Fruit fly (Drosophila melanogaster): ENCODE results near the gene Gr22d.

Gr22d gene

dm6 chr2L:1823231-1823630 lies 33.1 kb upstream of the Gr22d start, which contains the start of gene CG31933:
Gene CG31933, minus strand, starts transcription at chr2L:1823331.
- TF ChIP-seq Ets98B (GFP tag; IDR thresholded peaks at IDR 0.05) (no peak), CG12605 (GFP tag; IDR thresholded peaks at IDR 0.05) (no peak), CG8159 (tag; optimal IDR thresholded peaks at IDR 0.05) (no peak), Pif1B (GFP tag; optimal IDR thresholded peaks at IDR 0.05) (no peak), Snoo (tag; optimal IDR thresholded peaks at IDR 0.05) (no peak), EcR (GFP tag; optimal IDR thresholded peaks at IDR 0.05) (no peak), CG8301 (tag; optimal IDR thresholded peaks at IDR 0.05) (no peak), CG15710 (tag; optimal IDR thresholded peaks at IDR 0.05) (no peak), CG34367 (tag; optimal IDR thresholded peaks at IDR 0.05) (no peak), fd96Ca (GFP tag; IDR thresholded peaks at IDR 0.05) (no peak), CG17806 (tag; optimal IDR thresholded peaks at IDR 0.05) (no peak), CG10348 (GFP tag; IDR thresholded peaks at IDR 0.05) (no peak), CG9948 (tag; optimal IDR thresholded peaks at IDR 0.05) (no peak), CG32121 (GFP tag; IDR thresholded peaks at IDR 0.05) (no peak), rn (GFP tag; IDR thresholded peaks at IDR 0.05) (no peak), Pif1A (GFP tag; optimal IDR thresholded peaks at IDR 0.05) (no peak), gl (tag; optimal IDR thresholded peaks at IDR 0.05) (no peak), CG13204 (GFP tag; optimal IDR thresholded peaks at IDR 0.05) (no peak), CG4496 (GFP tag; IDR thresholded peaks at IDR 0.05) (no peak)

DNA sequence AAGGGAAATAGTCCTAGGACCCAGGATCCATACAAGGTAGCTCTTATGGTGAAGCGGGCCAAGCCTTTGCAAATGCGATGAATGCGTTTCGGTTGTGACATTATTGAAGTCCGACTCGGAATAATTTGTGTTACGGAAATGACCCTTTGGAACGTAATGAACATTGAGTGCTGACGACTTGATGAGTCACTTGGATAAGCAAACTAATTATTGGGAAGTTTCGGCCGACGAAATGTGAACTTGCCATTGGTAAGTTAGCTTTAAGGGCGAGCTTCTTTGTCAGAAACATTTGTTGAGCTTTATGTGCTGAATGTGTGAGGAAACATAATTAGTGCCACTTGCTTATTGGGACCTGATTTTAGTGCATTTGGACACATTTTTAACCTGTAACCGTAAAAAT lies 4.7 kb upstream of the Gr22d start, which contains the start of gene Gr22a:
TSS of gene Gr22a (minus strand) at position 101 of the 400 bp plus-strand sequence.
- no peak for TF ChIP-seq D1 (tag; optimal IDR thresholded peaks at IDR 0.05)

DNA sequence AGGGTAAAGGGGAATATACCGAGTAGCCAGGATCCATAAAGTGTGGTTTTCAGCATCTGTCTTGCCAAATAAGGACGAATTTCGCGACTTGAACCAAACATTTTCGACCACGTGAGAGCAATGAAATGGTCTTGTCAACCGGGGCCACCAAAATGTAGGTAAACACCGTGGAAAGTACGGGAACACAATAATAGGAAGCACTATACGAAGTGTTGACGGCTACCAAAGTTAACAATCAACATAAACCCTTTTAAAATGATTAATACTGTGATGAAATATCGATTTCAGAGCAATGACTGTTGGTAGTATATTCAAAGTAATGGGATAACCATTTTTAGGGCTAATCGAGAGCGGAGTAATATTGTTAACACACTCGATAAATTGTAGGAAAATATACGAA lies 3.0 kb upstream of the Gr22d start, which contains the start of gene Gr22b:
TSS of gene Gr22b (minus strand) at position 101 of the 400 bp plus-strand sequence.
- no peak for TF ChIP-seq CG8301 (tag; optimal IDR thresholded peaks at IDR 0.05)
- TF ChIP-seq EcR (GFP tag; optimal IDR thresholded peaks at IDR 0.05) = no peak
- TF ChIP-seq CG4496 (GFP tag; IDR thresholded peaks at IDR 0.05) = no peak
- no peak for TF ChIP-seq CG34367 (tag; optimal IDR thresholded peaks at IDR 0.05)
- TF ChIP-seq CG8159 (tag; optimal IDR thresholded peaks at IDR 0.05) = no peak
- TF ChIP-seq CG13204 (GFP tag; optimal IDR thresholded peaks at IDR 0.05) = no peak
- no peak for TF ChIP-seq gl (tag; optimal IDR thresholded peaks at IDR 0.05)
- TF ChIP-seq CG14655 (GFP tag; optimal IDR thresholded peaks at IDR 0.05) = no peak
- no peak for TF ChIP-seq CG15710 (tag; optimal IDR thresholded peaks at IDR 0.05)
- TF ChIP-seq D1 (tag; optimal IDR thresholded peaks at IDR 0.05) = no peak
- no peak for TF ChIP-seq Snoo (tag; optimal IDR thresholded peaks at IDR 0.05)
- no peak for TF ChIP-seq CG9948 (tag; optimal IDR thresholded peaks at IDR 0.05)
- no peak for TF ChIP-seq Pif1B (GFP tag; optimal IDR thresholded peaks at IDR 0.05)
- TF ChIP-seq rn (GFP tag; IDR thresholded peaks at IDR 0.05) = no peak
- no peak for TF ChIP-seq CG32121 (GFP tag; IDR thresholded peaks at IDR 0.05)
- no peak for TF ChIP-seq CG10348 (GFP tag; IDR thresholded peaks at IDR 0.05)
- no peak for TF ChIP-seq Ets98B (GFP tag; IDR thresholded peaks at IDR 0.05)
- no peak for TF ChIP-seq Pif1A (GFP tag; optimal IDR thresholded peaks at IDR 0.05)
- TF ChIP-seq CG17806 (tag; optimal IDR thresholded peaks at IDR 0.05) = no peak
- TF ChIP-seq CG12605 (GFP tag; IDR thresholded peaks at IDR 0.05) = no peak

DNA sequence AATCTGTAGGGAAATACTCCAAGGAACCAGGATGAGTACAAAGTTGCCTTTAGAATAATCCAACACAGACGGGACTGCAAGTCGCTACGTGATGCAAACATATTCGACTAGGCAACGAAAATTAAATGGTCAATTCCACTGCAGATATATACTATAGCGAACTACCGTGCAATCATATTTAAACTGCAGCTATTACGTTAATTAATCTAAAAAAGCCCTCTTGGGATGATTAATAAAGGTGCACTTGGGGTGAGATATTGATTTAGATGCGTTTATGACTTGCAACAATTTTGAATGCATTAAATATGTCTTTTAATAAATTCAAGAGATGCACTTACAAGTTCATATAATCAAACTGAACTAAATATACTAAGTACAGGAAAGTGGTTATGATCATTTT lies 1.6 kb upstream of the Gr22d start, which contains the start of gene Gr22c:
TSS of gene Gr22c (minus strand) at position 101 of the 400 bp plus-strand sequence.
- TF ChIP-seq CG17806 (tag; optimal IDR thresholded peaks at IDR 0.05) = no peak

dm6 chr2L:1787929-1788328 lies 2.2 kb downstream of the Gr22d start:
- TF ChIP-seq fd96Ca (GFP tag; IDR thresholded peaks at IDR 0.05) = no peak
- TF ChIP-seq Pif1A (GFP tag; optimal IDR thresholded peaks at IDR 0.05) = no peak
- no peak for TF ChIP-seq CG32121 (GFP tag; IDR thresholded peaks at IDR 0.05)
- no peak for TF ChIP-seq D1 (tag; optimal IDR thresholded peaks at IDR 0.05)
- TF ChIP-seq CG15710 (tag; optimal IDR thresholded peaks at IDR 0.05) = no peak
- TF ChIP-seq gl (tag; optimal IDR thresholded peaks at IDR 0.05) = no peak
- TF ChIP-seq CG8159 (tag; optimal IDR thresholded peaks at IDR 0.05) = no peak
- no peak for TF ChIP-seq CG8301 (tag; optimal IDR thresholded peaks at IDR 0.05)
- no peak for TF ChIP-seq rn (GFP tag; IDR thresholded peaks at IDR 0.05)
- no peak for TF ChIP-seq Pif1B (GFP tag; optimal IDR thresholded peaks at IDR 0.05)
- TF ChIP-seq Snoo (tag; optimal IDR thresholded peaks at IDR 0.05) = no peak
- no peak for TF ChIP-seq CG14655 (GFP tag; optimal IDR thresholded peaks at IDR 0.05)
- no peak for TF ChIP-seq Ets98B (GFP tag; IDR thresholded peaks at IDR 0.05)
- no peak for TF ChIP-seq CG10348 (GFP tag; IDR thresholded peaks at IDR 0.05)
- TF ChIP-seq CG13204 (GFP tag; optimal IDR thresholded peaks at IDR 0.05) = no peak
- TF ChIP-seq EcR (GFP tag; optimal IDR thresholded peaks at IDR 0.05) = no peak
- no peak for TF ChIP-seq CG34367 (tag; optimal IDR thresholded peaks at IDR 0.05)
- TF ChIP-seq CG17806 (tag; optimal IDR thresholded peaks at IDR 0.05) = no peak
- no peak for TF ChIP-seq CG4496 (GFP tag; IDR thresholded peaks at IDR 0.05)
- no peak for TF ChIP-seq CG9948 (tag; optimal IDR thresholded peaks at IDR 0.05)

DNA sequence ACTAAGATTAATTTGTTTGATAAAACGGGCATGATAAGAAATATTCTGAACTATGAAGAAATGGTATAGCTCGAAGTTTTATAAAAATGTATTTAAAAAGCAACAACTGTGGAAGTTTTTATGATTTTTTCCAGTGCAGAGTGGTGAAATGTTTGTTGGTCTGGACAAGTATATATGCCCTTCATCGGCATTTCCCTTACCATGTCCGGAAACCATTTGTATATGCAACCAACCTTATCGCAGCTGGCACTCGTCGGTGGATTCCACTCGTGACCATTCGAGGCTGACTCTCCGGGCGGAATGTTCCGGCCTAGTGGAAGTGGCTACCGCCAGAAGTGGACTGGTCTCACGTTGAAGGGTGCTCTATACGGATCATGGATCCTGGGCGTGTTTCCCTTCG lies 6.4 kb downstream of the Gr22d start, which contains the start of gene Gr22e:
TSS of gene Gr22e (plus strand) at position 301 of the 400 bp plus-strand sequence.
- TF ChIP-seq CG14655 (GFP tag; optimal IDR thresholded peaks at IDR 0.05) (no peak), CG17806 (tag; optimal IDR thresholded peaks at IDR 0.05) (no peak), CG9948 (tag; optimal IDR thresholded peaks at IDR 0.05) (no peak), CG10348 (GFP tag; IDR thresholded peaks at IDR 0.05) (no peak), fd96Ca (GFP tag; IDR thresholded peaks at IDR 0.05) (no peak), CG34367 (tag; optimal IDR thresholded peaks at IDR 0.05) (no peak), gl (tag; optimal IDR thresholded peaks at IDR 0.05) (no peak), CG15710 (tag; optimal IDR thresholded peaks at IDR 0.05) (no peak), EcR (GFP tag; optimal IDR thresholded peaks at IDR 0.05) (no peak), CG8159 (tag; optimal IDR thresholded peaks at IDR 0.05) (no peak)
